Worm (Caenorhabditis elegans) whole organism, early embryonic: ENCODE data around the gene fzr-1.

Source experiments
- F13C5.2 ChIP-seq: sonication (generic microtip); optimal IDR thresholded peaks from 2 replicates; lab custom pipeline; 2017; ENCODE audit warnings: mild to moderate bottlenecking, missing genetic modification characterization, inconsistent platforms, missing compliant biosample characterization
- ama-1 ChIP-seq: fragments of 150-350 bp; optimal IDR thresholded peaks from 2 replicates; lab custom pipeline; 2014
- flt-1 ChIP-seq: fragments of 200-800 bp; sonication (Bioruptor generic); IDR thresholded peaks from 2 replicates; pipeline ENCODE4 v1.3.6; 2022; ENCODE audit warnings: missing genetic modification characterization, missing compliant biosample characterization
- hmg-4 ChIP-seq: fragments of 200-800 bp; sonication (Bioruptor generic); optimal IDR thresholded peaks from 2 replicates; lab custom pipeline; 2018; ENCODE audit warnings: mild to moderate bottlenecking, missing genetic modification characterization, missing compliant biosample characterization
- hnd-1 ChIP-seq: sonication (generic microtip); optimal IDR thresholded peaks from 2 replicates; lab custom pipeline; 2016; ENCODE audit warnings: missing genetic modification characterization, missing compliant biosample characterization
- pes-1 ChIP-seq: fragments of 200-800 bp; sonication (Bioruptor generic); IDR thresholded peaks from 2 replicates; pipeline ENCODE4 v1.3.6; 2022; ENCODE audit warnings: missing genetic modification reagents, missing genetic modification characterization, missing compliant biosample characterization
- scrt-1 ChIP-seq: fragments of 200-800 bp; sonication (Bioruptor generic); IDR thresholded peaks from 2 replicates; pipeline ENCODE4 v1.3.6; 2022; ENCODE audit warnings: missing genetic modification characterization, missing compliant biosample characterization
- sea-1 ChIP-seq: fragments of 200-800 bp; sonication (Bioruptor generic); conservative IDR thresholded peaks from 2 replicates; pipeline ENCODE4 v1.3.6; 2022; ENCODE audit warnings: missing genetic modification characterization, missing compliant biosample characterization
- tbx-11 ChIP-seq: fragments of 200-800 bp; sonication (Bioruptor generic); IDR thresholded peaks from 2 replicates; pipeline ENCODE4 v1.3.6; 2022; ENCODE audit warnings: missing genetic modification characterization, missing compliant biosample characterization
- tbx-37 ChIP-seq: fragments of 200-800 bp; sonication (Bioruptor generic); conservative IDR thresholded peaks from 2 replicates; pipeline ENCODE4 v1.3.6; 2022; ENCODE audit warnings: missing genetic modification reagents, missing genetic modification characterization, missing compliant biosample characterization

- TF ChIP-seq sea-1 (no peak), F13C5.2 (no peak), scrt-1 (GFP tag; lab: Robert Waterston, UW) (no peak), flt-1 (no peak), tbx-11 (GFP tag; lab: Robert Waterston, UW) (no peak), ama-1 (lab: Kevin White, UChicago) (no peak), hnd-1 (tag; lab: Kevin White, UChicago) (no peak), tbx-37 (GFP tag; lab: Robert Waterston, UW) (no peak), pes-1 (no peak), hmg-4 (GFP tag; lab: Kevin White, UChicago) (no peak)
Observed at ce11 chrII:9614728-9615127, 29.5 kb downstream of the fzr-1 start, which contains the start of gene hlh-6.
